Worm (Caenorhabditis elegans): Measurements from ENCODE around the gene srv-21.

ce11 chrIV:5923112-5923511, 46.0 kb upstream of the srv-21 start:
- TF ChIP-seq blmp-1 (tag; optimal IDR thresholded peaks at IDR 0.05) (peak; percentile 9), unc-62 (GFP tag; optimal IDR thresholded peaks at IDR 0.05) (no peak), ama-1 (optimal IDR thresholded peaks at IDR 0.05) (no peak), ztf-11 (tag; optimal IDR thresholded peaks at IDR 0.05) (no peak), lin-15B (tag; optimal IDR thresholded peaks at IDR 0.05) (no peak), skn-1 (tag; optimal IDR thresholded peaks at IDR 0.05) (no peak), ces-1 (GFP tag; optimal IDR thresholded peaks at IDR 0.05) (no peak)

Data from whole organism, L1 larva.